Fruit fly (Drosophila melanogaster) whole organism, prepupa: ENCODE results near the gene CG5254.

ENCODE experiments used
- CG3919 ChIP-seq: fragments of 200-800 bp; sonication (Bioruptor generic); optimal IDR thresholded peaks from 3 replicates; lab custom pipeline; 2016; ENCODE audit warnings: missing biosample characterization, missing genetic modification characterization
- CG6854 ChIP-seq: fragments of 200-800 bp; sonication (Bioruptor generic); optimal IDR thresholded peaks from 2 replicates; lab custom pipeline; 2017; ENCODE audit warnings: missing biosample characterization, mild to moderate bottlenecking, missing genetic modification characterization
- CG8319 ChIP-seq: fragments of 200-800 bp; sonication (Bioruptor generic); optimal IDR thresholded peaks from 3 replicates; lab custom pipeline; 2016; ENCODE audit warnings: missing biosample characterization, missing genetic modification characterization
- CG8632 ChIP-seq: fragments of 200-800 bp; sonication (Bioruptor generic); optimal IDR thresholded peaks from 3 replicates; lab custom pipeline; 2016; ENCODE audit warnings: missing biosample characterization, missing genetic modification characterization
- Hr38 ChIP-seq: sonication (Bioruptor generic); optimal IDR thresholded peaks from 2 replicates; lab custom pipeline; 2016; ENCODE audit warnings: missing biosample characterization, missing genetic modification characterization
- Hr39 ChIP-seq: fragments of 200-800 bp; sonication (Bioruptor generic); optimal IDR thresholded peaks from 2 replicates; lab custom pipeline; 2016; ENCODE audit warnings: missing biosample characterization, missing genetic modification characterization
- OdsH ChIP-seq: fragments of 200-800 bp; sonication (Bioruptor generic); optimal IDR thresholded peaks from 3 replicates; lab custom pipeline; 2016; ENCODE audit warnings: missing biosample characterization, missing genetic modification characterization
- Sox102F ChIP-seq: fragments of 200-800 bp; sonication (Bioruptor generic); optimal IDR thresholded peaks from 2 replicates; lab custom pipeline; 2016; ENCODE audit warnings: missing biosample characterization, mild to moderate bottlenecking, missing genetic modification characterization
- Sox15 ChIP-seq: fragments of 200-800 bp; sonication (Bioruptor generic); optimal IDR thresholded peaks from 3 replicates; lab custom pipeline; 2016; ENCODE audit warnings: missing biosample characterization, missing genetic modification characterization
- eg ChIP-seq: fragments of 200-800 bp; sonication (Bioruptor generic); IDR thresholded peaks from 3 replicates; pipeline ENCODE4 v1.3.6; 2022; ENCODE audit warnings: missing biosample characterization, missing genetic modification characterization
- salr ChIP-seq, 2 experiments: fragments of 200-800 bp; sonication (Bioruptor generic); optimal IDR thresholded peaks; 3 replicates each; lab custom pipeline; 2016 to 2018; ENCODE audit warnings: missing biosample characterization in 2 of 2, missing genetic modification characterization in 2 of 2, mild to moderate bottlenecking in 1 of 2

DNA sequence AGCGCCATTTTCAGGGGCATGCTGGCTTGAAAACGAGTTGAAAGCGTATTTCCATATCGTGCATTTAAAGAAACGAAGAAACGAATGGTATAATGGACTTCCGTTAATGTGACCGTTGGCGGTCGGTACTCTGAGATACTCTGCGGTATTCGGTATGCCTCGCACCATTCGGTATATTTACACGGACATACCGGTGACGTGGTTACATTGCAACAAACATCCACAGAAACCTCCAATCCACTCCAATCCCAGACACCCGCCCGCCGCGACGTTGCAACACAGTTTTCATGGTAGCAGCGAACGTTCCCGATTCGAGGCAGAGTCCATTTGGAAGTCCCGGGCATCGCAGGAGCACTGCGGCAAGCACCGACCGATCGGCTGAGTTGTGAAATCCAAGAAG, 55.8 kb downstream of the CG5254 start, which contains the start of gene Sec22:
- TF ChIP-seq salr (GFP tag; optimal IDR thresholded peaks at IDR 0.05; lab: Kevin White, UChicago) (no peak), Hr38 (GFP tag; lab: Kevin White, UChicago) (no peak), Hr39 (GFP tag; lab: Kevin White, UChicago) (no peak), Sox15 (GFP tag; lab: Kevin White, UChicago) (no peak), CG8632 (no peak), OdsH (GFP tag; lab: Kevin White, UChicago) (no peak), Sox102F (no peak), eg (GFP tag; lab: Robert Waterston, UW) (no peak), CG8319 (GFP tag; lab: Kevin White, UChicago) (no peak), CG3919 (GFP tag; lab: Kevin White, UChicago) (no peak), CG6854 (GFP tag; lab: Kevin White, UChicago) (no peak)
